Worm (Caenorhabditis elegans): Measurements from ENCODE around the gene cutl-17.

The cutl-17 gene

ce11 chrIV:9457400-9457799 lies at the start of gene cutl-17:
TSS of gene cutl-17 (minus strand) at chrIV:9457500.
- TF ChIP-seq cog-1 (tag; optimal IDR thresholded peaks at IDR 0.05): no peak
- TF ChIP-seq ztf-23 (GFP tag; IDR thresholded peaks at IDR 0.05): no peak
- no peak for TF ChIP-seq flt-1 (GFP tag; IDR thresholded peaks at IDR 0.05)
- no peak for TF ChIP-seq T22C8.4 (GFP tag; IDR thresholded peaks at IDR 0.05)
- no peak for TF ChIP-seq ref-1 (GFP tag; conservative IDR thresholded peaks at IDR 0.05)
- no peak for TF ChIP-seq ztf-29 (GFP tag; IDR thresholded peaks at IDR 0.05)
- no peak for TF ChIP-seq tab-1 (GFP tag; IDR thresholded peaks at IDR 0.05)
- TF ChIP-seq klf-2 (GFP tag; conservative IDR thresholded peaks at IDR 0.05): no peak
- no peak for TF ChIP-seq med-1 (GFP tag; optimal IDR thresholded peaks at IDR 0.05; ENCODE audit: insufficient read depth)

- no peak for TF ChIP-seq ref-1 (GFP tag; conservative IDR thresholded peaks at IDR 0.05)
- TF ChIP-seq T22C8.4 (GFP tag; IDR thresholded peaks at IDR 0.05): no peak
- no peak for TF ChIP-seq cog-1 (tag; optimal IDR thresholded peaks at IDR 0.05)
Measured at ce11 chrIV:9506251-9506650, 49.0 kb upstream of the cutl-17 start, which contains the start of gene ttr-9. TSS of gene ttr-9 (minus strand) at chrIV:9506351.

ce11 chrIV:9500100-9500499 lies 42.8 kb upstream of the cutl-17 start, which contains the start of gene ugt-21:
TSS of gene ugt-21 (plus strand) at chrIV:9500311.
- no peak for TF ChIP-seq ztf-23 (GFP tag; IDR thresholded peaks at IDR 0.05)
- TF ChIP-seq cog-1 (tag; optimal IDR thresholded peaks at IDR 0.05): no peak
- no peak for TF ChIP-seq T22C8.4 (GFP tag; IDR thresholded peaks at IDR 0.05)
- TF ChIP-seq klf-2 (GFP tag; conservative IDR thresholded peaks at IDR 0.05): no peak
- no peak for TF ChIP-seq med-1 (GFP tag; optimal IDR thresholded peaks at IDR 0.05; ENCODE audit: insufficient read depth)
- TF ChIP-seq ref-1 (GFP tag; conservative IDR thresholded peaks at IDR 0.05): no peak
- no peak for TF ChIP-seq ztf-29 (GFP tag; IDR thresholded peaks at IDR 0.05)
- no peak for TF ChIP-seq flt-1 (GFP tag; IDR thresholded peaks at IDR 0.05)
- no peak for TF ChIP-seq tab-1 (GFP tag; IDR thresholded peaks at IDR 0.05)

ce11 chrIV:9499636-9500035 lies 42.3 kb upstream of the cutl-17 start:
- TF ChIP-seq klf-2 (GFP tag; conservative IDR thresholded peaks at IDR 0.05) (no peak), tab-1 (GFP tag; IDR thresholded peaks at IDR 0.05) (no peak), ref-1 (GFP tag; conservative IDR thresholded peaks at IDR 0.05) (no peak), flt-1 (GFP tag; IDR thresholded peaks at IDR 0.05) (no peak), cog-1 (tag; optimal IDR thresholded peaks at IDR 0.05) (no peak), med-1 (GFP tag; optimal IDR thresholded peaks at IDR 0.05; ENCODE audit: insufficient read depth) (no peak), ztf-23 (GFP tag; IDR thresholded peaks at IDR 0.05) (no peak), ztf-29 (GFP tag; IDR thresholded peaks at IDR 0.05) (no peak), T22C8.4 (GFP tag; IDR thresholded peaks at IDR 0.05) (no peak)

- TF ChIP-seq T22C8.4 (GFP tag; IDR thresholded peaks at IDR 0.05) (no peak), med-1 (GFP tag; optimal IDR thresholded peaks at IDR 0.05; ENCODE audit: insufficient read depth) (no peak), tab-1 (GFP tag; IDR thresholded peaks at IDR 0.05) (no peak), cog-1 (tag; optimal IDR thresholded peaks at IDR 0.05) (no peak)
Measured at ce11 chrIV:9498088-9498487, 40.8 kb upstream of the cutl-17 start, which contains the start of gene sru-4. TSS of gene sru-4 (plus strand) at chrIV:9498388.

- no peak for TF ChIP-seq ztf-23 (GFP tag; IDR thresholded peaks at IDR 0.05)
- no peak for TF ChIP-seq tab-1 (GFP tag; IDR thresholded peaks at IDR 0.05)
- TF ChIP-seq T22C8.4 (GFP tag; IDR thresholded peaks at IDR 0.05): no peak
- no peak for TF ChIP-seq klf-2 (GFP tag; conservative IDR thresholded peaks at IDR 0.05)
- no peak for TF ChIP-seq cog-1 (tag; optimal IDR thresholded peaks at IDR 0.05)
Measured at ce11 chrIV:9496306-9496705, 39.0 kb upstream of the cutl-17 start, which contains the start of gene sru-3. TSS of gene sru-3 (plus strand) at chrIV:9496606.

- TF ChIP-seq ref-1 (GFP tag; conservative IDR thresholded peaks at IDR 0.05): no peak
- TF ChIP-seq cog-1 (tag; optimal IDR thresholded peaks at IDR 0.05): no peak
- no peak for TF ChIP-seq klf-2 (GFP tag; conservative IDR thresholded peaks at IDR 0.05)
- TF ChIP-seq flt-1 (GFP tag; IDR thresholded peaks at IDR 0.05): no peak
- TF ChIP-seq tab-1 (GFP tag; IDR thresholded peaks at IDR 0.05): no peak
- no peak for TF ChIP-seq med-1 (GFP tag; optimal IDR thresholded peaks at IDR 0.05; ENCODE audit: insufficient read depth)
- TF ChIP-seq ztf-29 (GFP tag; IDR thresholded peaks at IDR 0.05): no peak
- TF ChIP-seq T22C8.4 (GFP tag; IDR thresholded peaks at IDR 0.05): no peak
- TF ChIP-seq ztf-23 (GFP tag; IDR thresholded peaks at IDR 0.05): no peak
Measured at ce11 chrIV:9490320-9490719, 33.0 kb upstream of the cutl-17 start, which contains the start of gene sru-6. TSS of gene sru-6 (plus strand) at chrIV:9490620.

- no peak for TF ChIP-seq ref-1 (GFP tag; conservative IDR thresholded peaks at IDR 0.05)
- no peak for TF ChIP-seq tab-1 (GFP tag; IDR thresholded peaks at IDR 0.05)
- no peak for TF ChIP-seq cog-1 (tag; optimal IDR thresholded peaks at IDR 0.05)
- no peak for TF ChIP-seq ztf-23 (GFP tag; IDR thresholded peaks at IDR 0.05)
- TF ChIP-seq ztf-29 (GFP tag; IDR thresholded peaks at IDR 0.05): no peak
- no peak for TF ChIP-seq flt-1 (GFP tag; IDR thresholded peaks at IDR 0.05)
- TF ChIP-seq med-1 (GFP tag; optimal IDR thresholded peaks at IDR 0.05; ENCODE audit: insufficient read depth): no peak
- TF ChIP-seq T22C8.4 (GFP tag; IDR thresholded peaks at IDR 0.05): no peak
- TF ChIP-seq klf-2 (GFP tag; conservative IDR thresholded peaks at IDR 0.05): no peak
Measured at ce11 chrIV:9488315-9488714, 31.0 kb upstream of the cutl-17 start, which contains the start of gene sru-1. TSS of gene sru-1 (plus strand) at chrIV:9488615.

- TF ChIP-seq T22C8.4 (GFP tag; IDR thresholded peaks at IDR 0.05) (no peak), ref-1 (GFP tag; conservative IDR thresholded peaks at IDR 0.05) (no peak), tab-1 (GFP tag; IDR thresholded peaks at IDR 0.05) (no peak), klf-2 (GFP tag; conservative IDR thresholded peaks at IDR 0.05) (no peak)
Measured at ce11 chrIV:9486779-9487178, 29.5 kb upstream of the cutl-17 start.

ce11 chrIV:9485972-9486371 lies 28.7 kb upstream of the cutl-17 start, which contains the start of gene sru-2:
TSS of gene sru-2 (plus strand) at chrIV:9486272.
- no peak for TF ChIP-seq klf-2 (GFP tag; conservative IDR thresholded peaks at IDR 0.05)
- no peak for TF ChIP-seq cog-1 (tag; optimal IDR thresholded peaks at IDR 0.05)
- no peak for TF ChIP-seq ref-1 (GFP tag; conservative IDR thresholded peaks at IDR 0.05)
- no peak for TF ChIP-seq flt-1 (GFP tag; IDR thresholded peaks at IDR 0.05)
- TF ChIP-seq ztf-23 (GFP tag; IDR thresholded peaks at IDR 0.05): no peak
- TF ChIP-seq tab-1 (GFP tag; IDR thresholded peaks at IDR 0.05): no peak
- no peak for TF ChIP-seq T22C8.4 (GFP tag; IDR thresholded peaks at IDR 0.05)
- no peak for TF ChIP-seq med-1 (GFP tag; optimal IDR thresholded peaks at IDR 0.05; ENCODE audit: insufficient read depth)
- no peak for TF ChIP-seq ztf-29 (GFP tag; IDR thresholded peaks at IDR 0.05)

Data from whole organism, midembryonic.